Fruit fly (Drosophila melanogaster) whole organism, embryonic: ENCODE data around the gene CG14515.

ENCODE experiments used
- Bdp1 ChIP-seq: fragments of 200-800 bp; sonication (Bioruptor generic); optimal IDR thresholded peaks from 3 replicates; lab custom pipeline; 2016; ENCODE audit warnings: missing biosample characterization, missing genetic modification characterization
- C15 ChIP-seq: fragments of 200-800 bp; sonication (Bioruptor generic); IDR thresholded peaks from 3 replicates; pipeline ENCODE4 v1.3.6; 2022; ENCODE audit warnings: missing biosample characterization, missing genetic modification characterization
- CG10979 ChIP-seq: fragments of 200-800 bp; sonication (Bioruptor generic); optimal IDR thresholded peaks from 2 replicates; lab custom pipeline; 2018; ENCODE audit warnings: missing biosample characterization, mild to moderate bottlenecking, missing genetic modification characterization, moderate library complexity
- CG11723 ChIP-seq: fragments of 200-800 bp; sonication (Bioruptor generic); optimal IDR thresholded peaks from 2 replicates; lab custom pipeline; 2017; ENCODE audit warnings: missing biosample characterization, mild to moderate bottlenecking, missing genetic modification characterization
- CG12104 ChIP-seq: fragments of 200-800 bp; sonication (Bioruptor generic); optimal IDR thresholded peaks from 3 replicates; lab custom pipeline; 2016; ENCODE audit warnings: missing biosample characterization, missing genetic modification characterization
- CG1233 ChIP-seq: fragments of 200-800 bp; sonication (Bioruptor generic); optimal IDR thresholded peaks from 4 replicates; lab custom pipeline; 2018; ENCODE audit warnings: missing biosample characterization, mild to moderate bottlenecking, missing genetic modification characterization
- CG12744 ChIP-seq: fragments of 200-800 bp; sonication (Bioruptor generic); optimal IDR thresholded peaks from 2 replicates; lab custom pipeline; 2016; ENCODE audit warnings: missing biosample characterization, missing genetic modification characterization
- CG14860 ChIP-seq: fragments of 200-800 bp; sonication (Bioruptor generic); IDR thresholded peaks from 3 replicates; pipeline ENCODE4 v1.3.6; 2022; ENCODE audit warnings: missing biosample characterization, missing genetic modification characterization; ENCODE audit not compliant: partially characterized antibody
- CG1529 ChIP-seq: fragments of 200-800 bp; sonication (Bioruptor generic); optimal IDR thresholded peaks from 3 replicates; lab custom pipeline; 2018; ENCODE audit warnings: missing biosample characterization, missing genetic modification characterization
- CG16779 ChIP-seq: fragments of 200-800 bp; sonication (Bioruptor generic); IDR thresholded peaks from 2 replicates; pipeline ENCODE4 v1.3.6; 2022; ENCODE audit warnings: missing biosample characterization, missing genetic modification characterization
- CG17568 ChIP-seq: fragments of 200-800 bp; sonication (Bioruptor generic); optimal IDR thresholded peaks from 2 replicates; lab custom pipeline; 2018; ENCODE audit warnings: missing biosample characterization, mild to moderate bottlenecking, missing genetic modification characterization, moderate library complexity
- CG18011 ChIP-seq: fragments of 200-800 bp; sonication (Bioruptor generic); optimal IDR thresholded peaks from 2 replicates; lab custom pipeline; 2017; ENCODE audit warnings: missing biosample characterization, missing genetic modification characterization, mild to moderate bottlenecking, moderate library complexity, missing genotype
- CG18764 ChIP-seq: fragments of 200-800 bp; sonication (Bioruptor generic); optimal IDR thresholded peaks from 3 replicates; lab custom pipeline; 2016; ENCODE audit warnings: missing biosample characterization, missing genetic modification characterization
- CG2120 ChIP-seq: fragments of 200-800 bp; sonication (Bioruptor generic); optimal IDR thresholded peaks from 3 replicates; lab custom pipeline; 2016; ENCODE audit warnings: missing biosample characterization, missing genetic modification characterization
- CG30431 ChIP-seq: fragments of 200-800 bp; sonication (Bioruptor generic); optimal IDR thresholded peaks from 2 replicates; lab custom pipeline; 2017; ENCODE audit warnings: missing biosample characterization, missing genetic modification characterization
- CG32767 ChIP-seq: fragments of 200-800 bp; sonication (Bioruptor generic); IDR thresholded peaks from 2 replicates; pipeline ENCODE4 v1.3.6; 2022; ENCODE audit warnings: missing biosample characterization, missing genetic modification characterization
- CG32772 ChIP-seq: fragments of 200-800 bp; sonication (Bioruptor generic); IDR thresholded peaks from 2 replicates; pipeline ENCODE4 v1.3.6; 2022; ENCODE audit warnings: missing biosample characterization, missing genetic modification characterization
- CG4404 ChIP-seq: fragments of 200-800 bp; sonication (Bioruptor generic); IDR thresholded peaks from 2 replicates; pipeline ENCODE4 v1.3.6; 2022; ENCODE audit warnings: missing biosample characterization, missing genetic modification characterization
- CG6854 ChIP-seq: fragments of 200-800 bp; sonication (Bioruptor generic); optimal IDR thresholded peaks from 3 replicates; lab custom pipeline; 2017; ENCODE audit warnings: missing biosample characterization, mild to moderate bottlenecking, missing genetic modification characterization
- CG7556 ChIP-seq: fragments of 200-800 bp; sonication (Bioruptor generic); optimal IDR thresholded peaks from 2 replicates; lab custom pipeline; 2017; ENCODE audit warnings: missing biosample characterization, mild to moderate bottlenecking, missing genetic modification characterization
- CG8359 ChIP-seq: fragments of 200-800 bp; sonication (Bioruptor generic); optimal IDR thresholded peaks from 2 replicates; lab custom pipeline; 2017; ENCODE audit warnings: missing biosample characterization, mild to moderate bottlenecking, missing genetic modification characterization, borderline replicate concordance
- CG8765 ChIP-seq: fragments of 200-800 bp; sonication (Bioruptor generic); IDR thresholded peaks from 2 replicates; pipeline ENCODE4 v1.3.6; 2022; ENCODE audit warnings: missing biosample characterization, missing genetic modification characterization
- CG9609 ChIP-seq: fragments of 200-800 bp; sonication (Bioruptor generic); optimal IDR thresholded peaks from 3 replicates; lab custom pipeline; 2016; ENCODE audit warnings: missing biosample characterization, missing genetic modification characterization
- CHES-1-like ChIP-seq: fragments of 200-800 bp; sonication (Bioruptor generic); optimal IDR thresholded peaks from 2 replicates; lab custom pipeline; 2016; ENCODE audit warnings: missing biosample characterization, missing genetic modification characterization
- D ChIP-seq, 2 experiments: fragments of 200-800 bp in 1 of 2; fragments of >200 bp in 1 of 2; sonication (Bioruptor generic) in 1 of 2; optimal IDR thresholded peaks; 2 replicates in 1 of 2; 3 replicates in 1 of 2; lab custom pipeline; 2017; ENCODE audit warnings: mild to moderate bottlenecking in 1 of 2, missing biosample characterization in 1 of 2, missing genetic modification characterization in 1 of 2, missing genetic modification reagents in 1 of 2
- Dip3 ChIP-seq: fragments of 200-800 bp; sonication (Bioruptor generic); optimal IDR thresholded peaks from 3 replicates; lab custom pipeline; 2016; ENCODE audit warnings: missing biosample characterization, missing genetic modification characterization
- GATAe ChIP-seq: fragments of 200-800 bp; sonication (Bioruptor generic); conservative IDR thresholded peaks from 2 replicates; pipeline ENCODE4 v1.3.6; 2022; ENCODE audit warnings: missing biosample characterization, missing genetic modification characterization
- HHEX ChIP-seq: fragments of 200-800 bp; sonication (Bioruptor generic); optimal IDR thresholded peaks from 3 replicates; lab custom pipeline; 2017; ENCODE audit warnings: missing biosample characterization, mild to moderate bottlenecking, missing genetic modification characterization, missing genetic modification reagents
- MTF-1 ChIP-seq: fragments of 200-800 bp; sonication (Bioruptor generic); optimal IDR thresholded peaks from 2 replicates; lab custom pipeline; 2018; ENCODE audit warnings: missing biosample characterization, mild to moderate bottlenecking, missing genetic modification characterization, borderline replicate concordance
- Med ChIP-seq: fragments of 200-800 bp; sonication (Bioruptor generic); peaks from one replicate; lab custom pipeline; 2016; ENCODE audit warnings: missing biosample characterization, missing genetic modification characterization, mild to moderate bottlenecking, inconsistent platforms, moderate library complexity
- Rx ChIP-seq: fragments of 200-800 bp; sonication (Bioruptor generic); IDR thresholded peaks from 2 replicates; pipeline ENCODE4 v1.3.6; 2022; ENCODE audit warnings: missing biosample characterization, missing genetic modification characterization
- Sin3A ChIP-seq: fragments of >200 bp; optimal IDR thresholded peaks from 2 replicates; lab custom pipeline; 2018
- Sry-β ChIP-seq: fragments of 200-800 bp; sonication (Bioruptor generic); optimal IDR thresholded peaks from 2 replicates; lab custom pipeline; 2018; ENCODE audit warnings: missing biosample characterization, mild to moderate bottlenecking, missing genetic modification characterization, moderate library complexity
- fd102C ChIP-seq: fragments of 200-800 bp; sonication (Bioruptor generic); optimal IDR thresholded peaks from 2 replicates; lab custom pipeline; 2018; ENCODE audit warnings: missing biosample characterization, mild to moderate bottlenecking, missing genetic modification characterization, moderate library complexity
- grn ChIP-seq: fragments of 200-800 bp; sonication (Bioruptor generic); optimal IDR thresholded peaks from 3 replicates; lab custom pipeline; 2017; ENCODE audit warnings: missing biosample characterization, missing genetic modification characterization
- h ChIP-seq: fragments of >200 bp; optimal IDR thresholded peaks from 2 replicates; lab custom pipeline; 2017
- ham ChIP-seq: fragments of 200-800 bp; sonication (Bioruptor generic); IDR thresholded peaks from 2 replicates; pipeline ENCODE4 v1.3.6; 2022; ENCODE audit warnings: missing biosample characterization, missing genetic modification characterization
- nom ChIP-seq: fragments of 200-800 bp; sonication (Bioruptor generic); optimal IDR thresholded peaks from 2 replicates; lab custom pipeline; 2017; ENCODE audit warnings: missing biosample characterization, missing genetic modification characterization, mild to moderate bottlenecking, moderate library complexity, missing genetic modification reagents
- odd ChIP-seq: fragments of 200-800 bp; sonication (Bioruptor generic); optimal IDR thresholded peaks from 2 replicates; lab custom pipeline; 2017; ENCODE audit warnings: missing biosample characterization, mild to moderate bottlenecking, missing genetic modification characterization
- peb ChIP-seq: fragments of 200-800 bp; sonication (Bioruptor generic); IDR thresholded peaks from 2 replicates; pipeline ENCODE4 v1.3.6; 2022; ENCODE audit warnings: missing biosample characterization, missing genetic modification characterization
- pzg ChIP-seq: fragments of 200-800 bp; sonication (Bioruptor generic); optimal IDR thresholded peaks from 3 replicates; lab custom pipeline; 2018; ENCODE audit warnings: missing biosample characterization, mild to moderate bottlenecking, missing genetic modification characterization, moderate library complexity
- repo ChIP-seq: fragments of 200-800 bp; sonication (Bioruptor generic); optimal IDR thresholded peaks from 2 replicates; lab custom pipeline; 2016; ENCODE audit warnings: missing biosample characterization, missing genetic modification characterization
- ro ChIP-seq: fragments of 200-800 bp; sonication (Bioruptor generic); IDR thresholded peaks from 2 replicates; pipeline ENCODE4 v1.3.6; 2022; ENCODE audit warnings: missing biosample characterization, missing genetic modification characterization
- seq ChIP-seq: fragments of 200-800 bp; sonication (Bioruptor generic); IDR thresholded peaks from 2 replicates; pipeline ENCODE4 v1.3.6; 2022; ENCODE audit warnings: missing biosample characterization, missing genetic modification characterization
- sisA ChIP-seq: fragments of 200-800 bp; sonication (Bioruptor generic); IDR thresholded peaks from 2 replicates; pipeline ENCODE4 v1.3.6; 2022; ENCODE audit warnings: missing biosample characterization, missing genetic modification characterization
- sqz ChIP-seq: fragments of 200-800 bp; sonication (Bioruptor generic); optimal IDR thresholded peaks from 3 replicates; lab custom pipeline; 2018; ENCODE audit warnings: missing biosample characterization, mild to moderate bottlenecking, missing genetic modification characterization
- sug ChIP-seq: fragments of 200-800 bp; optimal IDR thresholded peaks from 2 replicates; lab custom pipeline; 2019; ENCODE audit warnings: missing biosample characterization, mild to moderate bottlenecking, missing genetic modification characterization, moderate library complexity
- tio ChIP-seq: fragments of 200-800 bp; sonication (Bioruptor generic); optimal IDR thresholded peaks from 2 replicates; lab custom pipeline; 2017; ENCODE audit warnings: missing biosample characterization, missing genetic modification characterization, inconsistent platforms
- trh ChIP-seq: fragments of 200-800 bp; sonication (Bioruptor generic); optimal IDR thresholded peaks from 2 replicates; lab custom pipeline; 2016; ENCODE audit warnings: missing biosample characterization, missing genetic modification characterization

Gene CG14515

dm6 chr3R:29204612-29205480, 7.5 kb downstream of the CG14515 start (continued):
- TF ChIP-seq CG7556 (GFP tag; lab: Kevin White, UChicago) (peak; percentile 72), CG11723 (GFP tag; lab: Kevin White, UChicago) (peak; percentile 78), Rx (GFP tag; lab: Robert Waterston, UW) (peak; percentile 79), MTF-1 (no peak), odd (GFP tag; lab: Kevin White, UChicago) (peak; percentile 61), sqz (GFP tag; lab: Kevin White, UChicago) (peak; percentile 84), CHES-1-like (GFP tag; lab: Kevin White, UChicago) (peak; percentile 42), CG2120 (GFP tag; lab: Kevin White, UChicago) (peak; percentile 15), CG1529 (GFP tag; lab: Kevin White, UChicago) (peak; percentile 80), CG17568 (GFP tag; lab: Kevin White, UChicago) (peak; percentile 47), seq (peak; percentile 44; the same call in 1 of the 2 replicates), CG4404 (GFP tag; lab: Robert Waterston, UW) (peak; percentile 35; the same call in 1 of the 2 replicates), CG30431 (GFP tag; lab: Kevin White, UChicago) (peak; percentile 68), HHEX (GFP tag; lab: Kevin White, UChicago) (peak; percentile 70), fd102C (no peak), peb (GFP tag; lab: Robert Waterston, UW) (peak; percentile 81), CG8359 (GFP tag; lab: Kevin White, UChicago) (peak; percentile 45), Sin3A (lab: Kevin White, UChicago) (no peak), Bdp1 (peak; percentile 55), CG12744 (GFP tag; lab: Kevin White, UChicago) (no peak), sug (tag; lab: Kevin White, UChicago) (peak; percentile 12), Sry-β (GFP tag; lab: Kevin White, UChicago) (no peak), nom (GFP tag; lab: Kevin White, UChicago) (peak; percentile 20), CG14860 (no peak), h (lab: Kevin White, UChicago) (no peak), pzg (GFP tag; lab: Kevin White, UChicago) (no peak), GATAe (GFP tag; lab: Robert Waterston, UW) (no peak), ham (GFP tag; lab: Robert Waterston, UW) (no peak), repo (GFP tag; lab: Kevin White, UChicago) (peak; percentile 66), CG18764 (GFP tag; lab: Kevin White, UChicago) (peak; percentile 74), ro (GFP tag; lab: Robert Waterston, UW) (peak; percentile 59), CG10979 (tag; lab: Kevin White, UChicago) (peak; percentile 89), CG6854 (peak; percentile 28), D (optimal IDR thresholded peaks at IDR 0.05; lab: Kevin White, UChicago) (no peak), D (GFP tag; optimal IDR thresholded peaks at IDR 0.05; lab: Kevin White, UChicago) (peak; percentile 87), CG32772 (GFP tag; lab: Robert Waterston, UW) (peak; percentile 71), C15 (GFP tag; lab: Robert Waterston, UW) (no peak), CG1233 (GFP tag; lab: Kevin White, UChicago) (peak; percentile 68), sisA (GFP tag; lab: Robert Waterston, UW) (peak; percentile 83), CG8765 (GFP tag; lab: Robert Waterston, UW) (no peak; the same call in 1 of the 2 replicates), Dip3 (no peak), CG32767 (GFP tag; lab: Robert Waterston, UW) (peak; percentile 65), tio (GFP tag; lab: Kevin White, UChicago) (peak; percentile 41), CG18011 (GFP tag; lab: Kevin White, UChicago) (no peak), CG12104 (GFP tag; lab: Kevin White, UChicago) (peak; percentile 46), grn (no peak), Med (peak; percentile 91), trh (GFP tag; lab: Kevin White, UChicago) (no peak), CG16779 (GFP tag; lab: Robert Waterston, UW) (0 out of 2 replicates have a peak, but pooled peaks have one; percentile 46), CG9609 (GFP tag; lab: Kevin White, UChicago) (peak; percentile 72)
